Fruit fly (Drosophila melanogaster) Kc167 (cell line): ENCODE results near the gene CG13901.

Experiments
- Myc ChIP-seq: fragments of >200 bp; optimal IDR thresholded peaks from 2 replicates; lab custom pipeline; 2017; ENCODE audit warnings: missing external identifiers
- h ChIP-seq: fragments of >200 bp; optimal IDR thresholded peaks from 3 replicates; lab custom pipeline; 2018; ENCODE audit warnings: missing external identifiers
- insv ChIP-seq: fragments of >200 bp; optimal IDR thresholded peaks from 3 replicates; lab custom pipeline; 2018; ENCODE audit warnings: missing external identifiers
- psq ChIP-seq: fragments of >200 bp; optimal IDR thresholded peaks from 2 replicates; lab custom pipeline; 2017; ENCODE audit warnings: missing external identifiers

- TF ChIP-seq Myc (lab: Kevin White, UChicago): no peak
- no peak for TF ChIP-seq psq (lab: Kevin White, UChicago)
- no peak for TF ChIP-seq insv
- TF ChIP-seq h: no peak
These were observed 23.7 kb downstream of the CG13901 start for dm6 chr3L:813911-814310.
